Fruit fly (Drosophila melanogaster): ENCODE measurements around the gene Smg6.

The Smg6 gene

dm6 chr3R:25024895-25025557 lies 8.2 kb downstream of the Smg6 start, which contains the start of the genes EMC6 and Hr96 (continued):
- TF ChIP-seq CG4617 (GFP tag; optimal IDR thresholded peaks at IDR 0.05; ENCODE audit: borderline replicate concordance), result peak; percentile 99
- peak; percentile 89 for TF ChIP-seq jumu (GFP tag; optimal IDR thresholded peaks at IDR 0.05)
- TF ChIP-seq CG12391 (tag; optimal IDR thresholded peaks at IDR 0.05), result peak; percentile 96
- TF ChIP-seq amos (GFP tag; IDR thresholded peaks at IDR 0.05; ENCODE audit: partially characterized antibody), result peak; percentile 63
- peak; percentile 7; the same call in 1 of the 3 replicates for TF ChIP-seq z (GFP tag; IDR thresholded peaks at IDR 0.05)
- TF ChIP-seq tna (GFP tag; IDR thresholded peaks at IDR 0.05; ENCODE audit: partially characterized antibody), result peak; percentile 82
- TF ChIP-seq CG4328 (GFP tag; optimal IDR thresholded peaks at IDR 0.05), result peak; percentile 87
- TF ChIP-seq Elba2 (GFP tag; optimal IDR thresholded peaks at IDR 0.05), result peak; percentile 78
- TF ChIP-seq CG16815 (GFP tag; optimal IDR thresholded peaks at IDR 0.05), result peak; percentile 88
- TF ChIP-seq sima (GFP tag; optimal IDR thresholded peaks at IDR 0.05), result peak; percentile 36
- TF ChIP-seq unc-4 (GFP tag; IDR thresholded peaks at IDR 0.05; ENCODE audit: partially characterized antibody), result peak; percentile 65
- peak; percentile 93 for TF ChIP-seq kay (GFP tag; optimal IDR thresholded peaks at IDR 0.05)
- TF ChIP-seq CG8359 (GFP tag; optimal IDR thresholded peaks at IDR 0.05; ENCODE audit: borderline replicate concordance), result peak; percentile 57
- peak; percentile 59; the same call in 2 of the 3 replicates for TF ChIP-seq mld (GFP tag; IDR thresholded peaks at IDR 0.05; ENCODE audit: partially characterized antibody)
- peak; percentile 94 for TF ChIP-seq CG12744 (GFP tag; optimal IDR thresholded peaks at IDR 0.05)
- peak; percentile 97 for TF ChIP-seq CG32532 (GFP tag; IDR thresholded peaks at IDR 0.05)
- peak; percentile 88 for TF ChIP-seq CG10267 (tag; optimal IDR thresholded peaks at IDR 0.05)
- TF ChIP-seq stc (GFP tag; IDR thresholded peaks at IDR 0.05), result peak; percentile 92
- TF ChIP-seq ara (GFP tag; IDR thresholded peaks at IDR 0.05), result peak; percentile 93
- TF ChIP-seq CG16813 (GFP tag; IDR thresholded peaks at IDR 0.05; ENCODE audit: partially characterized antibody), result peak; percentile 74
- peak; percentile 92 for TF ChIP-seq CG15696 (tag; optimal IDR thresholded peaks at IDR 0.05)
- no peak for TF ChIP-seq sqz (GFP tag; optimal IDR thresholded peaks at IDR 0.05)
- peak; percentile 93 for TF ChIP-seq CG10366 (GFP tag; IDR thresholded peaks at IDR 0.05)
- peak; percentile 87; the same call in 2 of the 3 replicates for TF ChIP-seq CG2199 (GFP tag; IDR thresholded peaks at IDR 0.05)
- TF ChIP-seq emc (GFP tag; optimal IDR thresholded peaks at IDR 0.05), result peak; percentile 82
- TF ChIP-seq lab (GFP tag; optimal IDR thresholded peaks at IDR 0.05), result peak; percentile 96
- no peak for TF ChIP-seq yki (optimal IDR thresholded peaks at IDR 0.05)
- TF ChIP-seq scrt (GFP tag; optimal IDR thresholded peaks at IDR 0.05), result no peak
- TF ChIP-seq Bdp1 (GFP tag; optimal IDR thresholded peaks at IDR 0.05), result peak; percentile 85
- TF ChIP-seq zf30C (GFP tag; optimal IDR thresholded peaks at IDR 0.05), result peak; percentile 99
- TF ChIP-seq wdn (GFP tag; IDR thresholded peaks at IDR 0.05), result peak; percentile 93
- TF ChIP-seq CG2678 (tag; optimal IDR thresholded peaks at IDR 0.05), result peak; percentile 93
- peak; percentile 48 for TF ChIP-seq CG14965 (GFP tag; optimal IDR thresholded peaks at IDR 0.05; ENCODE audit: borderline replicate concordance)
- TF ChIP-seq ham (GFP tag; IDR thresholded peaks at IDR 0.05), result peak; percentile 84
- TF ChIP-seq Sry-β (GFP tag; optimal IDR thresholded peaks at IDR 0.05), result peak; percentile 49
- no peak for TF ChIP-seq h (optimal IDR thresholded peaks at IDR 0.05)
- peak; percentile 89 for TF ChIP-seq trh (GFP tag; optimal IDR thresholded peaks at IDR 0.05)
- TF ChIP-seq jigr1 (GFP tag; IDR thresholded peaks at IDR 0.05), result peak; percentile 62; the same call in 2 of the 3 replicates
- TF ChIP-seq sc (optimal IDR thresholded peaks at IDR 0.05), result no peak
- TF ChIP-seq sc (GFP tag; optimal IDR thresholded peaks at IDR 0.05), result peak; percentile 77
- peak; percentile 95 for TF ChIP-seq CG17829 (tag; optimal IDR thresholded peaks at IDR 0.05)
- peak; percentile 82 for TF ChIP-seq repo (GFP tag; optimal IDR thresholded peaks at IDR 0.05)
- TF ChIP-seq tup (GFP tag; optimal IDR thresholded peaks at IDR 0.05), result peak; percentile 91
- peak; percentile 63 for TF ChIP-seq fd102C (GFP tag; optimal IDR thresholded peaks at IDR 0.05)
- no peak for TF ChIP-seq hth (optimal IDR thresholded peaks at IDR 0.05)
- peak; percentile 78 for TF ChIP-seq Adf1 (GFP tag; IDR thresholded peaks at IDR 0.05)
- peak; percentile 99 for TF ChIP-seq Med (GFP tag)
- TF ChIP-seq Oaz (GFP tag; IDR thresholded peaks at IDR 0.05), result peak; percentile 93
- TF ChIP-seq CG43689 (GFP tag; IDR thresholded peaks at IDR 0.05), result peak; percentile 79
- peak; percentile 88 for TF ChIP-seq klu (GFP tag; IDR thresholded peaks at IDR 0.05)

All from whole organism, embryonic.